Worm (Caenorhabditis elegans) whole organism, L4 larva: Measurements from ENCODE around the gene sqst-3.

ENCODE experiments used
- F26F4.8 ChIP-seq: fragments of 200-800 bp; sonication (Bioruptor generic); conservative IDR thresholded peaks from 2 replicates; pipeline ENCODE4 v1.3.6; 2022; ENCODE audit warnings: missing genetic modification characterization, missing compliant biosample characterization
- F37D6.2 ChIP-seq: sonication (generic microtip); optimal IDR thresholded peaks from 2 replicates; lab custom pipeline; 2016; ENCODE audit warnings: mild to moderate bottlenecking, missing genetic modification characterization, missing compliant biosample characterization
- R02D3.7 ChIP-seq: fragments of 150-350 bp; sonication (generic microtip); optimal IDR thresholded peaks from 3 replicates; lab custom pipeline; 2014; ENCODE audit warnings: missing biosample characterization, missing genetic modification characterization
- ZK546.5 ChIP-seq, 2 experiments: sonication (generic microtip); optimal IDR thresholded peaks; 2 replicates each; lab custom pipeline; 2017; ENCODE audit warnings: missing biosample characterization in 2 of 2, missing genetic modification characterization in 2 of 2
- aha-1 ChIP-seq: fragments of 150-350 bp; peaks from one replicate; lab custom pipeline; 2014; ENCODE audit warnings: missing biosample characterization, missing genetic modification characterization
- ama-1 ChIP-seq: fragments of 150-350 bp; optimal IDR thresholded peaks from 2 replicates; lab custom pipeline; 2014; ENCODE audit warnings: inconsistent platforms, mixed read lengths
- ceh-20 ChIP-seq: fragments of 200-800 bp; sonication (Bioruptor generic); IDR thresholded peaks from 2 replicates; pipeline ENCODE4 v1.3.6; 2022; ENCODE audit warnings: missing genetic modification reagents, missing genetic modification characterization, missing compliant biosample characterization
- ceh-28 ChIP-seq: fragments of 150-350 bp; optimal IDR thresholded peaks from 2 replicates; lab custom pipeline; 2014; ENCODE audit warnings: missing biosample characterization, missing genetic modification reagents, missing genetic modification characterization
- ceh-62 ChIP-seq: sonication (generic microtip); optimal IDR thresholded peaks from 2 replicates; lab custom pipeline; 2017; ENCODE audit warnings: missing biosample characterization, missing genetic modification characterization
- cey-2 ChIP-seq: sonication (generic microtip); optimal IDR thresholded peaks from 3 replicates; lab custom pipeline; 2017; ENCODE audit warnings: missing genetic modification characterization, mild to moderate bottlenecking, missing compliant biosample characterization, antibody characterized with exemption, borderline replicate concordance; ENCODE audit not compliant: insufficient read depth
- daf-12 ChIP-seq: fragments of 150-350 bp; optimal IDR thresholded peaks from 2 replicates; lab custom pipeline; 2014; ENCODE audit warnings: missing biosample characterization, missing genetic modification reagents, missing genetic modification characterization
- daf-16 ChIP-seq, 3 experiments: sonication (generic microtip); optimal IDR thresholded peaks; 2 replicates each; lab custom pipeline; 2016 to 2017; ENCODE audit warnings: missing genetic modification characterization in 3 of 3, missing genetic modification reagents in 3 of 3, mild to moderate bottlenecking in 2 of 3, missing compliant biosample characterization in 2 of 3, missing biosample characterization in 1 of 3, moderate library complexity in 1 of 3
- dmd-6 ChIP-seq: fragments of 200-800 bp; sonication (Bioruptor generic); IDR thresholded peaks from 2 replicates; pipeline ENCODE4 v1.3.6; 2022; ENCODE audit warnings: missing genetic modification reagents, missing genetic modification characterization, missing compliant biosample characterization
- dmd-9 ChIP-seq: fragments of 200-800 bp; sonication (Bioruptor generic); IDR thresholded peaks from 2 replicates; pipeline ENCODE4 v1.3.6; 2022; ENCODE audit warnings: missing genetic modification reagents, missing genetic modification characterization, missing compliant biosample characterization
- dve-1 ChIP-seq: sonication (generic microtip); optimal IDR thresholded peaks from 2 replicates; lab custom pipeline; 2017; ENCODE audit warnings: antibody characterized with exemption, mild to moderate bottlenecking, missing genetic modification characterization, missing compliant biosample characterization; ENCODE audit not compliant: insufficient read depth
- egl-27 ChIP-seq: sonication (generic microtip); optimal IDR thresholded peaks from 3 replicates; lab custom pipeline; 2017; ENCODE audit warnings: missing biosample characterization, missing genetic modification reagents, missing genetic modification characterization
- fos-1 ChIP-seq: fragments of 150-350 bp; optimal IDR thresholded peaks from 2 replicates; lab custom pipeline; 2014; ENCODE audit warnings: missing biosample characterization, missing genetic modification characterization
- hlh-11 ChIP-seq: fragments of 200-800 bp; sonication (Bioruptor generic); optimal IDR thresholded peaks from 2 replicates; lab custom pipeline; 2018; ENCODE audit warnings: mild to moderate bottlenecking, missing genetic modification characterization, missing compliant biosample characterization
- hlh-30 ChIP-seq: sonication (generic microtip); optimal IDR thresholded peaks from 2 replicates; lab custom pipeline; 2017; ENCODE audit warnings: antibody characterized with exemption, mild to moderate bottlenecking, missing genetic modification characterization, missing compliant biosample characterization; ENCODE audit not compliant: insufficient read depth
- lim-7 ChIP-seq: fragments of 200-800 bp; sonication (Bioruptor generic); IDR thresholded peaks from 2 replicates; pipeline ENCODE4 v1.3.6; 2022; ENCODE audit warnings: missing genetic modification characterization, missing compliant biosample characterization
- lin-29 ChIP-seq: fragments of 200-800 bp; sonication (Bioruptor generic); IDR thresholded peaks from 2 replicates; pipeline ENCODE4 v1.3.6; 2022; ENCODE audit warnings: missing genetic modification reagents, missing genetic modification characterization, missing compliant biosample characterization
- lin-39 ChIP-seq: fragments of 150-350 bp; optimal IDR thresholded peaks from 2 replicates; lab custom pipeline; 2014; ENCODE audit warnings: missing biosample characterization, missing genetic modification reagents, missing genetic modification characterization
- mdl-1 ChIP-seq, 2 experiments: fragments of 150-350 bp in 1 of 2; sonication (generic microtip) in 1 of 2; optimal IDR thresholded peaks; 2 replicates each; lab custom pipeline; 2014 to 2017; ENCODE audit warnings: missing biosample characterization in 2 of 2, missing genetic modification characterization in 2 of 2
- mep-1 ChIP-seq: fragments of 150-350 bp; sonication (generic microtip); optimal IDR thresholded peaks from 3 replicates; lab custom pipeline; 2014; ENCODE audit warnings: missing biosample characterization, missing genetic modification characterization
- mxl-2 ChIP-seq: fragments of 200-800 bp; sonication (Bioruptor generic); conservative IDR thresholded peaks from 2 replicates; pipeline ENCODE4 v1.3.6; 2022; ENCODE audit warnings: missing genetic modification reagents, missing genetic modification characterization, missing compliant biosample characterization
- nhr-10 ChIP-seq: fragments of 150-350 bp; optimal IDR thresholded peaks from 2 replicates; lab custom pipeline; 2014; ENCODE audit warnings: missing biosample characterization, missing genetic modification characterization
- nhr-237 ChIP-seq: sonication (generic microtip); optimal IDR thresholded peaks from 2 replicates; lab custom pipeline; 2017; ENCODE audit warnings: missing biosample characterization, missing genetic modification characterization
- nhr-28 ChIP-seq: fragments of 150-350 bp; optimal IDR thresholded peaks from 2 replicates; lab custom pipeline; 2014; ENCODE audit warnings: missing biosample characterization, missing genetic modification characterization
- nhr-41 ChIP-seq: fragments of 200-800 bp; sonication (Bioruptor generic); IDR thresholded peaks from 2 replicates; pipeline ENCODE4 v1.3.6; 2022; ENCODE audit warnings: missing genetic modification reagents, missing genetic modification characterization, missing compliant biosample characterization
- nhr-42 ChIP-seq: fragments of 200-800 bp; sonication (Bioruptor generic); IDR thresholded peaks from 2 replicates; pipeline ENCODE4 v1.3.6; 2022; ENCODE audit warnings: missing genetic modification characterization, missing compliant biosample characterization
- nhr-76 ChIP-seq: fragments of 150-350 bp; optimal IDR thresholded peaks from 2 replicates; lab custom pipeline; 2014; ENCODE audit warnings: missing biosample characterization, missing genetic modification characterization
- nhr-77 ChIP-seq: fragments of 150-350 bp; optimal IDR thresholded peaks from 2 replicates; lab custom pipeline; 2014; ENCODE audit warnings: missing biosample characterization, missing genetic modification characterization
- pha-4 ChIP-seq, 2 experiments: fragments of 150-350 bp in 1 of 2; fragments of 200-800 bp in 1 of 2; sonication (Bioruptor generic) in 1 of 2; IDR thresholded peaks in 1 of 2; optimal IDR thresholded peaks in 1 of 2; 2 replicates each; pipeline versions ENCODE4 v1.3.6 to Lab custom; 2014 to 2022; ENCODE audit warnings: missing genetic modification characterization in 2 of 2, missing genetic modification reagents in 2 of 2, missing biosample characterization in 1 of 2, missing compliant biosample characterization in 1 of 2
- php-3 ChIP-seq: fragments of 200-800 bp; sonication (Bioruptor generic); IDR thresholded peaks from 2 replicates; pipeline ENCODE4 v1.3.6; 2022; ENCODE audit warnings: missing genetic modification reagents, missing genetic modification characterization, missing compliant biosample characterization
- pqm-1 ChIP-seq: sonication (generic microtip); optimal IDR thresholded peaks from 2 replicates; lab custom pipeline; 2017; ENCODE audit warnings: missing biosample characterization, missing genetic modification characterization
- sdz-12 ChIP-seq: fragments of 200-800 bp; sonication (Bioruptor generic); optimal IDR thresholded peaks from 2 replicates; lab custom pipeline; 2018; ENCODE audit warnings: mild to moderate bottlenecking, missing genetic modification characterization, missing compliant biosample characterization
- set-16 ChIP-seq: fragments of 200-800 bp; sonication (Bioruptor generic); IDR thresholded peaks from 2 replicates; pipeline ENCODE4 v1.3.6; 2022; ENCODE audit warnings: missing genetic modification reagents, missing genetic modification characterization, missing compliant biosample characterization
- skn-1 ChIP-seq: fragments of 150-350 bp; optimal IDR thresholded peaks from 2 replicates; lab custom pipeline; 2014; ENCODE audit warnings: missing biosample characterization, missing genetic modification characterization
- snpc-4 ChIP-seq: fragments of 150-350 bp; optimal IDR thresholded peaks from 2 replicates; lab custom pipeline; 2014; ENCODE audit warnings: missing biosample characterization, missing genetic modification characterization
- spr-1 ChIP-seq: sonication (generic microtip); optimal IDR thresholded peaks from 2 replicates; lab custom pipeline; 2016; ENCODE audit warnings: mild to moderate bottlenecking, missing genetic modification characterization, missing compliant biosample characterization
- spr-3 ChIP-seq: fragments of 200-800 bp; sonication (Bioruptor generic); optimal IDR thresholded peaks from 2 replicates; lab custom pipeline; 2018; ENCODE audit warnings: mild to moderate bottlenecking, missing genetic modification characterization, missing compliant biosample characterization
- tra-1 ChIP-seq: fragments of 200-800 bp; sonication (Bioruptor generic); IDR thresholded peaks from 2 replicates; pipeline ENCODE4 v1.3.6; 2022; ENCODE audit warnings: missing genetic modification reagents, missing genetic modification characterization, missing compliant biosample characterization
- unc-39 ChIP-seq: sonication (generic microtip); optimal IDR thresholded peaks from 2 replicates; lab custom pipeline; 2017; ENCODE audit warnings: missing biosample characterization, missing genetic modification characterization
- ztf-7 ChIP-seq: fragments of 150-350 bp; optimal IDR thresholded peaks from 2 replicates; lab custom pipeline; 2014; ENCODE audit warnings: missing biosample characterization, missing genetic modification characterization

The sqst-3 gene

DNA sequence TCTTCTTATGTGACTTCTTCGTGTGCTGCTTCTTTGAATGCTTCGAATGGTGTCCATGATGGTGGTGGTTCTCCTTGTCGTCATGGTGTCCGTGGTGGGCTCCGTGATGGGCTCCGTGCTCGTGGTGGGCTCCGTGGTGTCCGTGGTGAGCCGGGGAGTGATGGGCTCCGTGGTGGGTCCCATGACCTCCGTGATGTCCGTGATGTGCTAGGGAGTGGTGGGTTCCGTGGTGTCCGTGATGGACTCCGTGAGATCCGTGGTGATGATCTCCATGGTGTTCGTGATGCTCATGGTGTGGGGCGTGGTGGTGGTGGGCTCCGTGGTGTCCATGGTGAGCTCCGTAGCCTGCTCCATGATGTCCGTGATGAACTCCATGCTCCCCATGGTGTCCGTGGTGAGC lies 29.4 kb upstream of the sqst-3 start:
- TF ChIP-seq nhr-42 (GFP tag; lab: Robert Waterston, UW) = no peak
- peak; percentile 79 for TF ChIP-seq set-16 (GFP tag; lab: Robert Waterston, UW)

DNA sequence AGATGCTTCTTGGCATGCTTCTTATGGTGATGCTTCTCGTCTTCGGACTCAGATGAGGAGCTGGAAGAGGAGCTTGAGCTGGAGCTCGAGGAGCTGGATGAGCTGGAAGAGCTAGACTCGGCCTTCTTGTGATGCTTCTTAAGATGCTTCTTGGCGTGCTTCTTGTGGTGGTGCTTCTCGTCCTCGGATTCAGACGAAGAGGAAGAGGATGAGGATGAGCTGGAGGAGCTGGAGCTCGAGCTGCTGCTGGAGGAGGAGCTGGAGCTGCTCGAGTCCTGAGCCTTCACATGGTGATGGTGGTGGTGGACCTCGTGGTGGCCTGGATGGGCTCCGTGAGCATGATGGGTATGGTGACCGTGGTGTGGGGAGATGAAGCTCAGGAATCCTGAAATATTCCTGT lies 27.8 kb upstream of the sqst-3 start:
- TF ChIP-seq php-3 = 0 out of 2 replicates have a peak, but pooled peaks have one; percentile 11
- peak; percentile 89 for TF ChIP-seq set-16 (GFP tag; lab: Robert Waterston, UW)
- TF ChIP-seq ZK546.5 (tag; optimal IDR thresholded peaks at IDR 0.05; lab: Kevin White, UChicago) = no peak
- TF ChIP-seq, all 104 proteins: peak for 2

DNA sequence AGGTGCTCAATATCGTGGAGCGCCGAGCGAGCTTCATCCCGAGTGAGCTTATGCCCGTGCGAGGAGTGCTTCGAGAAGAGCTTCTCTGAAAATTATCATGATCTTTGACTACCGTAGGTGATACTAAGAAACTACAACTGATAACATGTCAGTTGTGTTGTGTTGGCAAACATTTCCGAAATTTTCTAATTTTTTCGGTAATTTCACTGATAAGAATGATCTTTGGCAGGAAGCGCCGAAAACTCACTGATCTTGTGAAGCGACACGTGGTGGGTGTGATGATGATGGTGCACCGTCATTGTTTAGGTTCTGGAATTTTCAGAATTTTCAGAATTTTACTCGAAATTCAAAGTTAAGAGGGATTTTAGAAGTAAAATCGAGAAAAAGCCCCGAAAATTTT lies 27.3 kb upstream of the sqst-3 start, which contains the start of gene Y39B6A.1:
Y39B6A.1 (minus strand) TSS at position 309 of the 400 bp plus-strand sequence.
- TF ChIP-seq daf-16 (GFP tag; optimal IDR thresholded peaks at IDR 0.05; lab: Kevin White, UChicago) (no peak), daf-16 (tag; optimal IDR thresholded peaks at IDR 0.05; lab: Kevin White, UChicago) (peak; percentile 47), dve-1 (peak; percentile 70), mep-1 (tag; lab: Kevin White, UChicago) (peak; percentile 15), nhr-77 (tag; lab: Kevin White, UChicago) (peak; percentile 28), pqm-1 (tag; lab: Kevin White, UChicago) (peak; percentile 5), unc-39 (tag; lab: Kevin White, UChicago) (no peak), hlh-11 (tag; lab: Kevin White, UChicago) (peak; percentile 59), F26F4.8 (no peak), nhr-237 (tag; lab: Kevin White, UChicago) (no peak), dmd-6 (GFP tag; lab: Robert Waterston, UW) (peak; percentile 45), nhr-28 (tag; lab: Kevin White, UChicago) (peak; percentile 62), mdl-1 (tag; optimal IDR thresholded peaks at IDR 0.05; lab: Kevin White, UChicago) (peak in 1 of 2 experiments; percentile 34), hlh-30 (tag; lab: Kevin White, UChicago) (peak; percentile 14)
- TF ChIP-seq, all 104 proteins: peak for 10

DNA sequence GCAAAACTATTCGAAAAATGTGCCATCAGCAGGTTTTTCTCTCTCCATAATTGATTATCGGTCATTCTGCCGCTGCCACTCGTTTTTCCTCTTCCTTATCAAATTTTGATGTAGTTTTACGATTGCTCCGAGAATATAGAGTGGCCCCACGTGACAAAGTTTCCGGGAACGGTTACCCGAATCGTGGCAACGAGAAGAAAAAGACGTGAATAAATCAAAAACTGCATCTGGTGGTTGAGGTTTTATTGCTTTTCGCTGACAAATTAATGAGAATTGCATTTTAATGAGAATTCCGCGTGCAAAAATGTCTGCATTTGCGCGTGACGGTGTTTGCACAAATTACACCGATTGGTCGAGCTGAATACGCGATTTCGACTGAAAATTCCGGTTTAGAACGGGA lies 25.1 kb upstream of the sqst-3 start:
- TF ChIP-seq ceh-20 (GFP tag; lab: Robert Waterston, UW) = peak; percentile 83
- no peak for TF ChIP-seq daf-16 (GFP tag; optimal IDR thresholded peaks at IDR 0.05; lab: Kevin White, UChicago)
- peak; percentile 74 for TF ChIP-seq daf-16 (tag; optimal IDR thresholded peaks at IDR 0.05; lab: Kevin White, UChicago)
- TF ChIP-seq ceh-62 (tag; lab: Kevin White, UChicago) = no peak
- TF ChIP-seq F37D6.2 (tag; lab: Kevin White, UChicago) = no peak
- TF ChIP-seq mdl-1 (tag; optimal IDR thresholded peaks at IDR 0.05; lab: Kevin White, UChicago) = peak in 1 of 2 experiments; percentile 65
- TF ChIP-seq pha-4 (GFP tag; IDR thresholded peaks at IDR 0.05; lab: Robert Waterston, UW) = no peak
- TF ChIP-seq pha-4 (tag; optimal IDR thresholded peaks at IDR 0.05; lab: Kevin White, UChicago) = no peak
- TF ChIP-seq hlh-30 (tag; lab: Kevin White, UChicago) = peak; percentile 64
- TF ChIP-seq ztf-7 = no peak
- no peak for TF ChIP-seq aha-1
- no peak for TF ChIP-seq daf-12 (tag; lab: Kevin White, UChicago)
- no peak for TF ChIP-seq lim-7
- TF ChIP-seq nhr-28 (tag; lab: Kevin White, UChicago) = peak; percentile 77
- TF ChIP-seq spr-1 (tag; lab: Kevin White, UChicago) = no peak
- TF ChIP-seq nhr-76 = no peak
- no peak for TF ChIP-seq nhr-41
- TF ChIP-seq dve-1 = peak; percentile 72
- no peak for TF ChIP-seq dmd-9 (GFP tag; lab: Robert Waterston, UW)
- TF ChIP-seq skn-1 = no peak
- peak; percentile 82 for TF ChIP-seq tra-1
- TF ChIP-seq egl-27 = no peak
- TF ChIP-seq nhr-10 (tag; lab: Kevin White, UChicago) = no peak
- TF ChIP-seq ama-1 (lab: Kevin White, UChicago) = no peak
- TF ChIP-seq php-3 = peak; percentile 99
- TF ChIP-seq lin-39 (tag; lab: Kevin White, UChicago) = no peak
- TF ChIP-seq ceh-28 (tag; lab: Kevin White, UChicago) = no peak
- TF ChIP-seq lin-29 (GFP tag; lab: Robert Waterston, UW) = no peak
- 0 out of 2 replicates have a peak, but pooled peaks have one; percentile 29 for TF ChIP-seq mxl-2 (GFP tag; lab: Robert Waterston, UW)
- TF ChIP-seq fos-1 = no peak
- no peak for TF ChIP-seq snpc-4 (tag; lab: Kevin White, UChicago)
- no peak for TF ChIP-seq cey-2 (tag; lab: Kevin White, UChicago)
- no peak for TF ChIP-seq spr-3 (GFP tag; lab: Kevin White, UChicago)
- TF ChIP-seq sdz-12 (GFP tag; lab: Kevin White, UChicago) = no peak
- no peak for TF ChIP-seq R02D3.7 (tag; lab: Kevin White, UChicago)
